Worm (Caenorhabditis elegans) whole organism, L4 larva: ENCODE measurements around the gene dac-1.

Experiments
- R02D3.7 ChIP-seq: fragments of 150-350 bp; sonication (generic microtip); optimal IDR thresholded peaks from 3 replicates; lab custom pipeline; 2014; ENCODE audit warnings: missing biosample characterization, missing genetic modification characterization
- T20F7.1 ChIP-seq: fragments of 200-800 bp; sonication (Bioruptor generic); optimal IDR thresholded peaks from 2 replicates; lab custom pipeline; 2018; ENCODE audit warnings: mild to moderate bottlenecking, missing genetic modification characterization, missing compliant biosample characterization
- T26A8.4 ChIP-seq: fragments of 200-800 bp; sonication (Bioruptor generic); IDR thresholded peaks from 2 replicates; pipeline ENCODE4 v1.3.6; 2022; ENCODE audit warnings: missing genetic modification characterization, missing compliant biosample characterization
- Y105C5A.15 ChIP-seq: fragments of 200-800 bp; sonication (Bioruptor generic); IDR thresholded peaks from 2 replicates; pipeline ENCODE4 v1.3.6; 2022; ENCODE audit warnings: missing genetic modification characterization, missing compliant biosample characterization
- ZK337.2 ChIP-seq: fragments of 200-800 bp; sonication (Bioruptor generic); IDR thresholded peaks from 2 replicates; pipeline ENCODE4 v1.3.6; 2022; ENCODE audit warnings: missing genetic modification reagents, missing genetic modification characterization, missing compliant biosample characterization
- ama-1 ChIP-seq: fragments of 150-350 bp; optimal IDR thresholded peaks from 2 replicates; lab custom pipeline; 2014; ENCODE audit warnings: inconsistent platforms, mixed read lengths
- ceh-82 ChIP-seq: sonication (generic microtip); optimal IDR thresholded peaks from 2 replicates; lab custom pipeline; 2017; ENCODE audit warnings: missing biosample characterization, missing genetic modification characterization
- ces-1 ChIP-seq: fragments of 150-350 bp; sonication (generic microtip); optimal IDR thresholded peaks from 4 replicates; lab custom pipeline; 2014; ENCODE audit warnings: missing biosample characterization, missing genetic modification reagents, missing genetic modification characterization
- ctbp-1 ChIP-seq: fragments of 200-800 bp; sonication (Bioruptor generic); IDR thresholded peaks from 2 replicates; pipeline ENCODE4 v1.3.6; 2022; ENCODE audit warnings: missing genetic modification reagents, missing genetic modification characterization, missing compliant biosample characterization
- daf-16 ChIP-seq, 3 experiments: sonication (generic microtip); optimal IDR thresholded peaks; 2 replicates each; lab custom pipeline; 2016 to 2017; ENCODE audit warnings: missing genetic modification characterization in 3 of 3, missing genetic modification reagents in 3 of 3, mild to moderate bottlenecking in 2 of 3, missing compliant biosample characterization in 2 of 3, missing biosample characterization in 1 of 3, moderate library complexity in 1 of 3
- daf-19 ChIP-seq: fragments of 200-800 bp; sonication (Bioruptor generic); conservative IDR thresholded peaks from 2 replicates; pipeline ENCODE4 v1.3.6; 2022; ENCODE audit warnings: missing genetic modification characterization, missing compliant biosample characterization
- dmd-6 ChIP-seq: fragments of 200-800 bp; sonication (Bioruptor generic); IDR thresholded peaks from 2 replicates; pipeline ENCODE4 v1.3.6; 2022; ENCODE audit warnings: missing genetic modification reagents, missing genetic modification characterization, missing compliant biosample characterization
- dmd-8 ChIP-seq: fragments of 200-800 bp; sonication (Bioruptor generic); IDR thresholded peaks from 2 replicates; pipeline ENCODE4 v1.3.6; 2022; ENCODE audit warnings: missing genetic modification characterization, missing compliant biosample characterization
- dmd-9 ChIP-seq: fragments of 200-800 bp; sonication (Bioruptor generic); IDR thresholded peaks from 2 replicates; pipeline ENCODE4 v1.3.6; 2022; ENCODE audit warnings: missing genetic modification reagents, missing genetic modification characterization, missing compliant biosample characterization
- duxl-1 ChIP-seq: sonication (generic microtip); optimal IDR thresholded peaks from 2 replicates; lab custom pipeline; 2016; ENCODE audit warnings: mild to moderate bottlenecking, missing genetic modification characterization, moderate library complexity, missing compliant biosample characterization; ENCODE audit not compliant: poor library complexity
- egl-27 ChIP-seq: sonication (generic microtip); optimal IDR thresholded peaks from 3 replicates; lab custom pipeline; 2017; ENCODE audit warnings: missing biosample characterization, missing genetic modification reagents, missing genetic modification characterization
- egl-43 ChIP-seq: fragments of 200-800 bp; sonication (Bioruptor generic); IDR thresholded peaks from 2 replicates; pipeline ENCODE4 v1.3.6; 2022; ENCODE audit warnings: missing genetic modification reagents, missing genetic modification characterization, missing compliant biosample characterization
- gei-8 ChIP-seq: fragments of 200-800 bp; sonication (Bioruptor generic); optimal IDR thresholded peaks from 2 replicates; lab custom pipeline; 2018; ENCODE audit warnings: mild to moderate bottlenecking, missing genetic modification characterization, missing compliant biosample characterization
- lin-1 ChIP-seq: fragments of 200-800 bp; sonication (Bioruptor generic); IDR thresholded peaks from 2 replicates; pipeline ENCODE4 v1.3.6; 2022; ENCODE audit warnings: missing genetic modification reagents, missing genetic modification characterization, missing compliant biosample characterization
- lin-15B ChIP-seq: fragments of 150-350 bp; sonication (generic microtip); optimal IDR thresholded peaks from 3 replicates; lab custom pipeline; 2014; ENCODE audit warnings: missing biosample characterization, missing genetic modification characterization
- lin-29 ChIP-seq: fragments of 200-800 bp; sonication (Bioruptor generic); IDR thresholded peaks from 2 replicates; pipeline ENCODE4 v1.3.6; 2022; ENCODE audit warnings: missing genetic modification reagents, missing genetic modification characterization, missing compliant biosample characterization
- lsy-2 ChIP-seq, 2 experiments: fragments of 150-350 bp in 1 of 2; sonication (generic microtip) in 1 of 2; optimal IDR thresholded peaks; 2 replicates each; lab custom pipeline; 2014 to 2017; ENCODE audit warnings: missing biosample characterization in 2 of 2, missing genetic modification characterization in 2 of 2
- madf-5 ChIP-seq, 2 experiments: fragments of 200-800 bp; sonication (Bioruptor generic); IDR thresholded peaks; 2 replicates each; pipeline ENCODE4 v1.3.6; 2022; ENCODE audit warnings: missing compliant biosample characterization in 2 of 2, missing genetic modification characterization in 2 of 2
- mdl-1 ChIP-seq, 2 experiments: fragments of 150-350 bp in 1 of 2; sonication (generic microtip) in 1 of 2; optimal IDR thresholded peaks; 2 replicates each; lab custom pipeline; 2014 to 2017; ENCODE audit warnings: missing biosample characterization in 2 of 2, missing genetic modification characterization in 2 of 2
- mdt-29 ChIP-seq: fragments of 200-800 bp; sonication (Bioruptor generic); IDR thresholded peaks from 2 replicates; pipeline ENCODE4 v1.3.6; 2022; ENCODE audit warnings: missing genetic modification reagents, missing genetic modification characterization, missing compliant biosample characterization
- nhr-10 ChIP-seq: fragments of 150-350 bp; optimal IDR thresholded peaks from 2 replicates; lab custom pipeline; 2014; ENCODE audit warnings: missing biosample characterization, missing genetic modification characterization
- nhr-11 ChIP-seq: fragments of 150-350 bp; optimal IDR thresholded peaks from 2 replicates; lab custom pipeline; 2014; ENCODE audit warnings: missing biosample characterization, missing genetic modification characterization
- nhr-111 ChIP-seq: fragments of 200-800 bp; sonication (Bioruptor generic); optimal IDR thresholded peaks from 2 replicates; lab custom pipeline; 2018; ENCODE audit warnings: mild to moderate bottlenecking, missing genetic modification characterization, missing compliant biosample characterization
- nhr-25 ChIP-seq: sonication (generic microtip); optimal IDR thresholded peaks from 2 replicates; lab custom pipeline; 2017; ENCODE audit warnings: missing genetic modification characterization, mild to moderate bottlenecking, missing compliant biosample characterization, antibody characterized with exemption, moderate library complexity, borderline replicate concordance; ENCODE audit not compliant: insufficient read depth
- nhr-28 ChIP-seq: fragments of 150-350 bp; optimal IDR thresholded peaks from 2 replicates; lab custom pipeline; 2014; ENCODE audit warnings: missing biosample characterization, missing genetic modification characterization
- nhr-41 ChIP-seq: fragments of 200-800 bp; sonication (Bioruptor generic); IDR thresholded peaks from 2 replicates; pipeline ENCODE4 v1.3.6; 2022; ENCODE audit warnings: missing genetic modification reagents, missing genetic modification characterization, missing compliant biosample characterization
- nhr-42 ChIP-seq: fragments of 200-800 bp; sonication (Bioruptor generic); IDR thresholded peaks from 2 replicates; pipeline ENCODE4 v1.3.6; 2022; ENCODE audit warnings: missing genetic modification characterization, missing compliant biosample characterization
- nhr-48 ChIP-seq: sonication (generic microtip); optimal IDR thresholded peaks from 2 replicates; lab custom pipeline; 2016; ENCODE audit warnings: mild to moderate bottlenecking, missing genetic modification characterization, missing compliant biosample characterization
- nhr-77 ChIP-seq: fragments of 150-350 bp; optimal IDR thresholded peaks from 2 replicates; lab custom pipeline; 2014; ENCODE audit warnings: missing biosample characterization, missing genetic modification characterization
- pha-4 ChIP-seq, 2 experiments: fragments of 150-350 bp in 1 of 2; fragments of 200-800 bp in 1 of 2; sonication (Bioruptor generic) in 1 of 2; IDR thresholded peaks in 1 of 2; optimal IDR thresholded peaks in 1 of 2; 2 replicates each; pipeline versions ENCODE4 v1.3.6 to Lab custom; 2014 to 2022; ENCODE audit warnings: missing genetic modification characterization in 2 of 2, missing genetic modification reagents in 2 of 2, missing biosample characterization in 1 of 2, missing compliant biosample characterization in 1 of 2
- php-3 ChIP-seq: fragments of 200-800 bp; sonication (Bioruptor generic); IDR thresholded peaks from 2 replicates; pipeline ENCODE4 v1.3.6; 2022; ENCODE audit warnings: missing genetic modification reagents, missing genetic modification characterization, missing compliant biosample characterization
- pqm-1 ChIP-seq: sonication (generic microtip); optimal IDR thresholded peaks from 2 replicates; lab custom pipeline; 2017; ENCODE audit warnings: missing biosample characterization, missing genetic modification characterization
- rbr-2 ChIP-seq: sonication (generic microtip); optimal IDR thresholded peaks from 2 replicates; lab custom pipeline; 2016; ENCODE audit warnings: missing genotype, missing genetic modification characterization, missing compliant biosample characterization
- saeg-2 ChIP-seq: fragments of 200-800 bp; sonication (Bioruptor generic); IDR thresholded peaks from 2 replicates; pipeline ENCODE4 v1.3.6; 2022; ENCODE audit warnings: missing genetic modification reagents, missing genetic modification characterization, missing compliant biosample characterization
- sdz-12 ChIP-seq: fragments of 200-800 bp; sonication (Bioruptor generic); optimal IDR thresholded peaks from 2 replicates; lab custom pipeline; 2018; ENCODE audit warnings: mild to moderate bottlenecking, missing genetic modification characterization, missing compliant biosample characterization
- snpc-1.2 ChIP-seq: fragments of 200-800 bp; sonication (Bioruptor generic); IDR thresholded peaks from 2 replicates; pipeline ENCODE4 v1.3.6; 2022; ENCODE audit warnings: missing genetic modification reagents, missing genetic modification characterization, missing compliant biosample characterization
- snpc-4 ChIP-seq: fragments of 150-350 bp; optimal IDR thresholded peaks from 2 replicates; lab custom pipeline; 2014; ENCODE audit warnings: missing biosample characterization, missing genetic modification characterization
- spr-3 ChIP-seq: fragments of 200-800 bp; sonication (Bioruptor generic); optimal IDR thresholded peaks from 2 replicates; lab custom pipeline; 2018; ENCODE audit warnings: mild to moderate bottlenecking, missing genetic modification characterization, missing compliant biosample characterization
- tra-1 ChIP-seq: fragments of 200-800 bp; sonication (Bioruptor generic); IDR thresholded peaks from 2 replicates; pipeline ENCODE4 v1.3.6; 2022; ENCODE audit warnings: missing genetic modification reagents, missing genetic modification characterization, missing compliant biosample characterization
- vab-7 ChIP-seq: fragments of 200-800 bp; sonication (Bioruptor generic); IDR thresholded peaks from 2 replicates; pipeline ENCODE4 v1.3.6; 2022; ENCODE audit warnings: missing genetic modification reagents, missing genetic modification characterization, missing compliant biosample characterization
- zag-1 ChIP-seq: fragments of 150-350 bp; optimal IDR thresholded peaks from 2 replicates; lab custom pipeline; 2014; ENCODE audit warnings: missing biosample characterization, missing genetic modification characterization
- zfp-2 ChIP-seq: sonication (generic microtip); optimal IDR thresholded peaks from 2 replicates; lab custom pipeline; 2016; ENCODE audit warnings: mild to moderate bottlenecking, missing genetic modification characterization, missing compliant biosample characterization
- ztf-11 ChIP-seq: fragments of 150-350 bp; optimal IDR thresholded peaks from 2 replicates; lab custom pipeline; 2014; ENCODE audit warnings: missing biosample characterization, missing genetic modification characterization
- ztf-7 ChIP-seq: fragments of 150-350 bp; optimal IDR thresholded peaks from 2 replicates; lab custom pipeline; 2014; ENCODE audit warnings: missing biosample characterization, missing genetic modification characterization

dac-1 gene

ce11 chrIII:835713-836278 lies 19.9 kb downstream of the dac-1 start:
- TF ChIP-seq ceh-82 (tag; lab: Kevin White, UChicago) (no peak), nhr-42 (GFP tag; lab: Robert Waterston, UW) (peak; percentile 95), nhr-77 (tag; lab: Kevin White, UChicago) (peak; percentile 98), lsy-2 (tag; optimal IDR thresholded peaks at IDR 0.05; lab: Kevin White, UChicago) (peak; percentile 66 to 69), sdz-12 (peak; percentile 99), duxl-1 (peak; percentile 94), pqm-1 (peak; percentile 5), lin-15B (tag; lab: Kevin White, UChicago) (no peak), Y105C5A.15 (peak; percentile 99), mdt-29 (GFP tag; lab: Robert Waterston, UW) (peak; percentile 93), daf-19 (GFP tag; lab: Robert Waterston, UW) (0 out of 2 replicates have a peak, but pooled peaks have one; percentile 79), nhr-28 (tag; lab: Kevin White, UChicago) (peak; percentile 65), gei-8 (peak; percentile 96), spr-3 (GFP tag; lab: Kevin White, UChicago) (peak; percentile 88), rbr-2 (tag; lab: Kevin White, UChicago) (peak; percentile 47), dmd-6 (GFP tag; lab: Robert Waterston, UW) (peak; percentile 76), nhr-25 (tag; lab: Kevin White, UChicago) (peak; percentile 84), pha-4 (GFP tag; IDR thresholded peaks at IDR 0.05; lab: Robert Waterston, UW) (peak; percentile 95), pha-4 (tag; optimal IDR thresholded peaks at IDR 0.05; lab: Kevin White, UChicago) (no peak), T26A8.4 (GFP tag; lab: Robert Waterston, UW) (peak; percentile 98), nhr-48 (peak; percentile 72), ztf-11 (tag; lab: Kevin White, UChicago) (peak; percentile 51), nhr-11 (tag; lab: Kevin White, UChicago) (no peak), saeg-2 (GFP tag; lab: Robert Waterston, UW) (peak; percentile 88), ces-1 (no peak), zfp-2 (tag; lab: Kevin White, UChicago) (peak; percentile 39), nhr-10 (tag; lab: Kevin White, UChicago) (peak; percentile 93), ama-1 (lab: Kevin White, UChicago) (peak; percentile 98), dmd-8 (peak; percentile 90), T20F7.1 (GFP tag; lab: Kevin White, UChicago) (peak; percentile 77), snpc-1.2 (peak; percentile 84), R02D3.7 (no peak), ztf-7 (no peak), dmd-9 (GFP tag; lab: Robert Waterston, UW) (peak; percentile 85), egl-43 (GFP tag; lab: Robert Waterston, UW) (peak; percentile 96), lin-1 (GFP tag; lab: Robert Waterston, UW) (peak; percentile 95), snpc-4 (tag; lab: Kevin White, UChicago) (no peak), lin-29 (GFP tag; lab: Robert Waterston, UW) (peak; percentile 83), tra-1 (GFP tag; lab: Robert Waterston, UW) (peak; percentile 93), nhr-41 (GFP tag; lab: Robert Waterston, UW) (peak; percentile 96), php-3 (GFP tag; lab: Robert Waterston, UW) (peak; percentile 94), daf-16 (GFP tag; optimal IDR thresholded peaks at IDR 0.05; lab: Kevin White, UChicago) (peak in 1 of 2 experiments; percentile 81), daf-16 (tag; optimal IDR thresholded peaks at IDR 0.05; lab: Kevin White, UChicago) (peak; percentile 66), ctbp-1 (GFP tag; lab: Robert Waterston, UW) (peak; percentile 91), madf-5 (GFP tag; IDR thresholded peaks at IDR 0.05; lab: Robert Waterston, UW) (peak; percentile 77 to 95; a peak in 3 of 4 replicates), vab-7 (GFP tag; lab: Robert Waterston, UW) (peak; percentile 93; the same call in 1 of the 2 replicates), ZK337.2 (peak; percentile 73), mdl-1 (tag; optimal IDR thresholded peaks at IDR 0.05; lab: Kevin White, UChicago) (peak; percentile 41 to 53), egl-27 (tag; lab: Kevin White, UChicago) (no peak), zag-1 (peak; percentile 45), nhr-111 (GFP tag; lab: Kevin White, UChicago) (peak; percentile 99)
